Fruit fly (Drosophila melanogaster) whole organism, embryonic: Measurements from ENCODE around the gene CG15912.

Experiments used
- Ada2b ChIP-seq: fragments of 200-800 bp; sonication (Bioruptor generic); IDR thresholded peaks from 2 replicates; pipeline ENCODE4 v1.3.6; 2022; ENCODE audit warnings: missing biosample characterization, missing genetic modification characterization
- CG12391 ChIP-seq: fragments of 200-800 bp; sonication (Bioruptor generic); optimal IDR thresholded peaks from 3 replicates; lab custom pipeline; 2018; ENCODE audit warnings: missing biosample characterization, mild to moderate bottlenecking, missing genetic modification characterization, moderate library complexity
- CG13424 ChIP-seq: fragments of 200-800 bp; sonication (Bioruptor generic); optimal IDR thresholded peaks from 2 replicates; lab custom pipeline; 2019; ENCODE audit warnings: missing biosample characterization, mild to moderate bottlenecking, missing genetic modification characterization, moderate library complexity
- CG14710 ChIP-seq: fragments of 200-800 bp; sonication (Bioruptor generic); optimal IDR thresholded peaks from 3 replicates; lab custom pipeline; 2019; ENCODE audit warnings: missing biosample characterization, mild to moderate bottlenecking, missing genetic modification characterization, moderate library complexity
- CG1529 ChIP-seq: fragments of 200-800 bp; sonication (Bioruptor generic); optimal IDR thresholded peaks from 3 replicates; lab custom pipeline; 2018; ENCODE audit warnings: missing biosample characterization, missing genetic modification characterization
- CG15696 ChIP-seq: fragments of 200-800 bp; sonication (Bioruptor generic); optimal IDR thresholded peaks from 2 replicates; lab custom pipeline; 2019; ENCODE audit warnings: missing biosample characterization, mild to moderate bottlenecking, missing genetic modification characterization, moderate library complexity
- CG1647 ChIP-seq: fragments of 200-800 bp; sonication (Bioruptor generic); optimal IDR thresholded peaks from 3 replicates; lab custom pipeline; 2016; ENCODE audit warnings: missing biosample characterization, missing genetic modification characterization
- CG43689 ChIP-seq: fragments of 200-800 bp; sonication (Bioruptor generic); IDR thresholded peaks from 2 replicates; pipeline ENCODE4 v1.3.6; 2022; ENCODE audit warnings: missing biosample characterization, missing genetic modification characterization
- CG4707 ChIP-seq: fragments of 200-800 bp; sonication (Bioruptor generic); optimal IDR thresholded peaks from 2 replicates; lab custom pipeline; 2018; ENCODE audit warnings: missing biosample characterization, mild to moderate bottlenecking, missing genetic modification characterization, moderate library complexity
- CG4820 ChIP-seq: fragments of 200-800 bp; sonication (Bioruptor generic); optimal IDR thresholded peaks from 3 replicates; lab custom pipeline; 2016; ENCODE audit warnings: missing biosample characterization, missing genetic modification characterization
- CG4854 ChIP-seq: fragments of 200-800 bp; sonication (Bioruptor generic); optimal IDR thresholded peaks from 2 replicates; lab custom pipeline; 2016; ENCODE audit warnings: missing biosample characterization, missing genetic modification characterization, inconsistent platforms
- CG7839 ChIP-seq: fragments of 200-800 bp; sonication (Bioruptor generic); optimal IDR thresholded peaks from 3 replicates; lab custom pipeline; 2018; ENCODE audit warnings: missing biosample characterization, mild to moderate bottlenecking, missing genetic modification characterization, moderate library complexity
- CG7928 ChIP-seq: fragments of 200-800 bp; sonication (Bioruptor generic); optimal IDR thresholded peaks from 2 replicates; lab custom pipeline; 2017; ENCODE audit warnings: missing biosample characterization, mild to moderate bottlenecking, missing genetic modification characterization
- CG8765 ChIP-seq: fragments of 200-800 bp; sonication (Bioruptor generic); IDR thresholded peaks from 2 replicates; pipeline ENCODE4 v1.3.6; 2022; ENCODE audit warnings: missing biosample characterization, missing genetic modification characterization
- CG9876 ChIP-seq: fragments of 200-800 bp; sonication (Bioruptor generic); optimal IDR thresholded peaks from 2 replicates; lab custom pipeline; 2016; ENCODE audit warnings: missing biosample characterization, missing genetic modification characterization
- D ChIP-seq, 2 experiments: fragments of 200-800 bp in 1 of 2; fragments of >200 bp in 1 of 2; sonication (Bioruptor generic) in 1 of 2; optimal IDR thresholded peaks; 2 replicates in 1 of 2; 3 replicates in 1 of 2; lab custom pipeline; 2017; ENCODE audit warnings: mild to moderate bottlenecking in 1 of 2, missing biosample characterization in 1 of 2, missing genetic modification characterization in 1 of 2, missing genetic modification reagents in 1 of 2
- Doc2 ChIP-seq: fragments of 200-800 bp; sonication (Bioruptor generic); IDR thresholded peaks from 2 replicates; pipeline ENCODE4 v1.3.6; 2022; ENCODE audit warnings: missing biosample characterization, missing genetic modification characterization
- Ets65A ChIP-seq: fragments of 200-800 bp; sonication (Bioruptor generic); peaks from one replicate; lab custom pipeline; 2016; ENCODE audit warnings: missing biosample characterization, missing genetic modification characterization
- HLH3B ChIP-seq: fragments of 200-800 bp; sonication (Bioruptor generic); IDR thresholded peaks from 2 replicates; pipeline ENCODE4 v1.3.6; 2022; ENCODE audit warnings: missing biosample characterization, missing genetic modification characterization
- Pdp1 ChIP-seq, 2 experiments: fragments of 200-800 bp; sonication (Bioruptor generic); optimal IDR thresholded peaks; 3 replicates each; lab custom pipeline; 2016; ENCODE audit warnings: missing biosample characterization in 2 of 2, missing genetic modification characterization in 2 of 2, mild to moderate bottlenecking in 1 of 2, moderate library complexity in 1 of 2
- Side ChIP-seq: fragments of 200-800 bp; sonication (Bioruptor generic); optimal IDR thresholded peaks from 2 replicates; lab custom pipeline; 2016; ENCODE audit warnings: missing biosample characterization, missing genetic modification characterization
- Taf1 ChIP-seq: fragments of 200-800 bp; sonication (Bioruptor generic); IDR thresholded peaks from 2 replicates; pipeline ENCODE4 v1.3.6; 2022; ENCODE audit warnings: missing biosample characterization, missing genetic modification characterization
- Xbp1 ChIP-seq: fragments of 200-800 bp; sonication (Bioruptor generic); optimal IDR thresholded peaks from 3 replicates; lab custom pipeline; 2016; ENCODE audit warnings: missing biosample characterization, mild to moderate bottlenecking, missing genetic modification characterization
- ab ChIP-seq: fragments of 200-800 bp; sonication (Bioruptor generic); optimal IDR thresholded peaks from 2 replicates; lab custom pipeline; 2016; ENCODE audit warnings: missing biosample characterization, missing genetic modification characterization
- amos ChIP-seq: fragments of 200-800 bp; sonication (Bioruptor generic); IDR thresholded peaks from 2 replicates; pipeline ENCODE4 v1.3.6; 2022; ENCODE audit warnings: missing biosample characterization, missing genetic modification characterization; ENCODE audit not compliant: partially characterized antibody
- br ChIP-seq: fragments of >200 bp; optimal IDR thresholded peaks from 2 replicates; lab custom pipeline; 2017
- btn ChIP-seq: fragments of 200-800 bp; sonication (Bioruptor generic); optimal IDR thresholded peaks from 2 replicates; lab custom pipeline; 2016; ENCODE audit warnings: missing biosample characterization, missing genetic modification characterization
- ci ChIP-seq: fragments of 200-800 bp; sonication (Bioruptor generic); IDR thresholded peaks from 3 replicates; pipeline ENCODE4 v1.3.6; 2022; ENCODE audit warnings: missing biosample characterization, missing genetic modification characterization
- disco-r ChIP-seq: fragments of 200-800 bp; sonication (Bioruptor generic); optimal IDR thresholded peaks from 2 replicates; lab custom pipeline; 2016; ENCODE audit warnings: missing biosample characterization, missing genetic modification characterization
- dpn ChIP-seq, 2 experiments: fragments of 200-800 bp; sonication (Bioruptor generic); optimal IDR thresholded peaks; 3 replicates each; lab custom pipeline; 2016; ENCODE audit warnings: missing biosample characterization in 2 of 2, missing genetic modification characterization in 2 of 2
- gce ChIP-seq: fragments of 200-800 bp; sonication (Bioruptor generic); IDR thresholded peaks from 3 replicates; pipeline ENCODE4 v1.3.6; 2022; ENCODE audit warnings: missing biosample characterization, missing genetic modification characterization
- grau ChIP-seq: fragments of 200-800 bp; optimal IDR thresholded peaks from 3 replicates; lab custom pipeline; 2019; ENCODE audit warnings: missing biosample characterization, mild to moderate bottlenecking, missing genetic modification characterization, moderate library complexity
- ham ChIP-seq: fragments of 200-800 bp; sonication (Bioruptor generic); IDR thresholded peaks from 2 replicates; pipeline ENCODE4 v1.3.6; 2022; ENCODE audit warnings: missing biosample characterization, missing genetic modification characterization
- inv ChIP-seq: fragments of 200-800 bp; sonication (Bioruptor generic); IDR thresholded peaks from 2 replicates; pipeline ENCODE4 v1.3.6; 2022; ENCODE audit warnings: missing biosample characterization, missing genetic modification characterization; ENCODE audit not compliant: partially characterized antibody
- kay ChIP-seq: fragments of 200-800 bp; sonication (Bioruptor generic); optimal IDR thresholded peaks from 2 replicates; lab custom pipeline; 2016; ENCODE audit warnings: missing biosample characterization, missing genetic modification characterization
- lola ChIP-seq, 3 experiments: fragments of >200 bp in 2 of 3; fragments of 200-800 bp in 1 of 3; sonication (Bioruptor generic) in 1 of 3; optimal IDR thresholded peaks; 2 replicates each; lab custom pipeline; 2017 to 2019; ENCODE audit warnings: missing biosample characterization in 3 of 3, missing genetic modification characterization in 3 of 3, mild to moderate bottlenecking in 1 of 3, moderate library complexity in 1 of 3
- mld ChIP-seq: fragments of 200-800 bp; sonication (Bioruptor generic); IDR thresholded peaks from 3 replicates; pipeline ENCODE4 v1.3.6; 2022; ENCODE audit warnings: missing biosample characterization, missing genetic modification characterization; ENCODE audit not compliant: partially characterized antibody
- odd ChIP-seq: fragments of 200-800 bp; sonication (Bioruptor generic); optimal IDR thresholded peaks from 2 replicates; lab custom pipeline; 2017; ENCODE audit warnings: missing biosample characterization, mild to moderate bottlenecking, missing genetic modification characterization
- peb ChIP-seq: fragments of 200-800 bp; sonication (Bioruptor generic); IDR thresholded peaks from 2 replicates; pipeline ENCODE4 v1.3.6; 2022; ENCODE audit warnings: missing biosample characterization, missing genetic modification characterization
- pfk ChIP-seq: fragments of 200-800 bp; sonication (Bioruptor generic); optimal IDR thresholded peaks from 2 replicates; lab custom pipeline; 2018; ENCODE audit warnings: missing biosample characterization, mild to moderate bottlenecking, missing genetic modification characterization, moderate library complexity
- repo ChIP-seq: fragments of 200-800 bp; sonication (Bioruptor generic); optimal IDR thresholded peaks from 2 replicates; lab custom pipeline; 2016; ENCODE audit warnings: missing biosample characterization, missing genetic modification characterization
- ro ChIP-seq: fragments of 200-800 bp; sonication (Bioruptor generic); IDR thresholded peaks from 2 replicates; pipeline ENCODE4 v1.3.6; 2022; ENCODE audit warnings: missing biosample characterization, missing genetic modification characterization
- sc ChIP-seq, 3 experiments: fragments of >200 bp in 2 of 3; fragments of 200-800 bp in 1 of 3; sonication (Bioruptor generic) in 1 of 3; optimal IDR thresholded peaks; 2 replicates in 2 of 3; 3 replicates in 1 of 3; lab custom pipeline; 2017; ENCODE audit warnings: mild to moderate bottlenecking in 1 of 3, missing biosample characterization in 1 of 3, missing genetic modification characterization in 1 of 3, missing genetic modification reagents in 1 of 3
- sim ChIP-seq: fragments of 200-800 bp; sonication (Bioruptor generic); IDR thresholded peaks from 2 replicates; pipeline ENCODE4 v1.3.6; 2022; ENCODE audit warnings: missing biosample characterization, missing genetic modification characterization
- sisA ChIP-seq: fragments of 200-800 bp; sonication (Bioruptor generic); IDR thresholded peaks from 2 replicates; pipeline ENCODE4 v1.3.6; 2022; ENCODE audit warnings: missing biosample characterization, missing genetic modification characterization
- slbo ChIP-seq: fragments of 200-800 bp; sonication (Bioruptor generic); IDR thresholded peaks from 2 replicates; pipeline ENCODE4 v1.3.6; 2022; ENCODE audit warnings: missing biosample characterization, missing genetic modification characterization
- trem ChIP-seq: fragments of 200-800 bp; optimal IDR thresholded peaks from 3 replicates; lab custom pipeline; 2019; ENCODE audit warnings: missing biosample characterization, mild to moderate bottlenecking, missing genetic modification characterization, moderate library complexity
- tup ChIP-seq: fragments of 200-800 bp; sonication (Bioruptor generic); optimal IDR thresholded peaks from 2 replicates; lab custom pipeline; 2016; ENCODE audit warnings: missing biosample characterization, mild to moderate bottlenecking, missing genetic modification characterization, moderate library complexity
- wor ChIP-seq: fragments of 200-800 bp; sonication (Bioruptor generic); IDR thresholded peaks from 2 replicates; pipeline ENCODE4 v1.3.6; 2022; ENCODE audit warnings: missing biosample characterization, missing genetic modification characterization
- zf30C ChIP-seq: fragments of 200-800 bp; sonication (Bioruptor generic); optimal IDR thresholded peaks from 3 replicates; lab custom pipeline; 2018; ENCODE audit warnings: missing biosample characterization, mild to moderate bottlenecking, missing genetic modification characterization
- zfh1 ChIP-seq: fragments of 200-800 bp; sonication (Bioruptor generic); IDR thresholded peaks from 3 replicates; pipeline ENCODE4 v1.3.6; 2022; ENCODE audit warnings: missing biosample characterization, missing genetic modification characterization

The CG15912 gene

dm6 chrX:4540430-4540932 is 8.4 kb upstream of the CG15912 start, which contains the start of the genes rb and CHOp24 (continued):
- TF ChIP-seq trem (tag; lab: Kevin White, UChicago) (peak; percentile 79), disco-r (GFP tag; lab: Kevin White, UChicago) (no peak), peb (GFP tag; lab: Robert Waterston, UW) (no peak), Side (peak; percentile 63), wor (GFP tag; lab: Robert Waterston, UW) (no peak), CG12391 (tag; lab: Kevin White, UChicago) (peak; percentile 8), CG7928 (GFP tag; lab: Kevin White, UChicago) (no peak), CG4854 (GFP tag; lab: Kevin White, UChicago) (no peak), gce (GFP tag; lab: Robert Waterston, UW) (no peak), ci (GFP tag; lab: Robert Waterston, UW) (no peak), CG1529 (no peak), CG8765 (GFP tag; lab: Robert Waterston, UW) (no peak), HLH3B (GFP tag; lab: Robert Waterston, UW) (no peak), slbo (GFP tag; lab: Robert Waterston, UW) (no peak), ham (GFP tag; lab: Robert Waterston, UW) (no peak), sim (no peak), dpn (GFP tag; optimal IDR thresholded peaks at IDR 0.05; lab: Kevin White, UChicago) (peak; percentile 45 to 48), Ada2b (no peak), kay (no peak), btn (no peak), zfh1 (no peak), amos (peak; percentile 84), CG4820 (no peak), odd (GFP tag; lab: Kevin White, UChicago) (no peak), br (lab: Kevin White, UChicago) (no peak), Ets65A (peak; percentile 31), CG4707 (no peak), CG13424 (tag; lab: Kevin White, UChicago) (no peak), CG15696 (no peak), lola (GFP tag; optimal IDR thresholded peaks at IDR 0.05; lab: Kevin White, UChicago) (peak in 1 of 3 experiments; percentile 9), CG9876 (no peak), CG43689 (no peak), Doc2 (no peak), inv (GFP tag; lab: Robert Waterston, UW) (peak; percentile 90), CG14710 (tag; lab: Kevin White, UChicago) (peak; percentile 64), Pdp1 (GFP tag; optimal IDR thresholded peaks at IDR 0.05; lab: Kevin White, UChicago) (peak; percentile 25 to 38), CG1647 (GFP tag; lab: Kevin White, UChicago) (no peak), grau (no peak), sisA (GFP tag; lab: Robert Waterston, UW) (no peak; the same call in 1 of the 2 replicates), Taf1 (GFP tag; lab: Robert Waterston, UW) (no peak), tup (GFP tag; lab: Kevin White, UChicago) (no peak), ro (GFP tag; lab: Robert Waterston, UW) (no peak), mld (peak; percentile 88), Xbp1 (peak; percentile 51), CG7839 (tag; lab: Kevin White, UChicago) (no peak), pfk (no peak), D (optimal IDR thresholded peaks at IDR 0.05; lab: Kevin White, UChicago) (no peak), D (GFP tag; optimal IDR thresholded peaks at IDR 0.05; lab: Kevin White, UChicago) (no peak), repo (GFP tag; lab: Kevin White, UChicago) (no peak), ab (GFP tag; lab: Kevin White, UChicago) (no peak), sc (optimal IDR thresholded peaks at IDR 0.05; lab: Kevin White, UChicago) (no peak), sc (GFP tag; optimal IDR thresholded peaks at IDR 0.05; lab: Kevin White, UChicago) (no peak), zf30C (no peak)
